ENCODE assay signal across 2 fruit fly cellular contexts in genomic region chr3L:19494954-19495353, dm6.
TF ChIP-seq lines count a peak whose summit lies in the region.

No protein-coding gene starts in this region.

- no peak for TF ChIP-seq CTCF in whole organism, embryonic (GFP tag; optimal IDR thresholded peaks at IDR 0.05; lab: Kevin White, UChicago)

TF ChIP-seq in whole organism, embryonic, 481 proteins besides CTCF, POLR2A, EP300 and RAD21:
- TF ChIP-seq CG13894 (tag; optimal IDR thresholded peaks at IDR 0.05; lab: Kevin White, UChicago) (peak; percentile 81), Pdp1 (GFP tag; optimal IDR thresholded peaks at IDR 0.05; lab: Kevin White, UChicago) (peak in 1 of 2 experiments; percentile 8), CG15514 (GFP tag; optimal IDR thresholded peaks at IDR 0.05; lab: Kevin White, UChicago) (peak; percentile 49), Vsx1 (GFP tag; optimal IDR thresholded peaks at IDR 0.05; lab: Kevin White, UChicago) (no peak), CG34376 (GFP tag; optimal IDR thresholded peaks at IDR 0.05; lab: Kevin White, UChicago) (peak; percentile 62), Eip74EF (GFP tag; optimal IDR thresholded peaks at IDR 0.05; lab: Kevin White, UChicago) (peak in 1 of 2 experiments; percentile 10), CG10543 (GFP tag; optimal IDR thresholded peaks at IDR 0.05; lab: Kevin White, UChicago) (peak; percentile 11), CG4404 (GFP tag; IDR thresholded peaks at IDR 0.05; lab: Robert Waterston, UW) (no peak), sug (tag; optimal IDR thresholded peaks at IDR 0.05; lab: Kevin White, UChicago) (peak; percentile 58), Rx (GFP tag; IDR thresholded peaks at IDR 0.05; lab: Robert Waterston, UW) (no peak), cwo (GFP tag; optimal IDR thresholded peaks at IDR 0.05; lab: Kevin White, UChicago) (peak; percentile 69)

TF ChIP-seq in whole organism, prepupa, 60 proteins besides CTCF, POLR2A, EP300 and RAD21:
- peak; percentile 32 for TF ChIP-seq svp (GFP tag; lab: Kevin White, UChicago)
- TF ChIP-seq OdsH (GFP tag; optimal IDR thresholded peaks at IDR 0.05; lab: Kevin White, UChicago) = no peak
- no peak for TF ChIP-seq CG6276 (GFP tag; optimal IDR thresholded peaks at IDR 0.05; lab: Kevin White, UChicago)
